Comparison of ENCODE assay signal across 1 fruit fly cellular context in genomic region chr3L:11405362-11406254, dm6.
A peak's percentile ranks its signal among the peaks of the same experiment; 100 is the strongest.
TF ChIP-seq lines count a peak whose summit lies in the region.

No protein-coding gene starts in this region.

TF ChIP-seq in whole organism, embryonic, 481 proteins besides CTCF, POLR2A, EP300 and RAD21 (continued from another document and continues in another):
- TF ChIP-seq sisA (GFP tag; IDR thresholded peaks at IDR 0.05; lab: Robert Waterston, UW): peak; percentile 94
- TF ChIP-seq az2 (GFP tag; optimal IDR thresholded peaks at IDR 0.05; lab: Kevin White, UChicago): peak; percentile 97
- peak; percentile 97 for TF ChIP-seq so (GFP tag; IDR thresholded peaks at IDR 0.05; lab: Robert Waterston, UW)
- TF ChIP-seq CG6765 (GFP tag; optimal IDR thresholded peaks at IDR 0.05; lab: Kevin White, UChicago): peak; percentile 78
- TF ChIP-seq ase (GFP tag; IDR thresholded peaks at IDR 0.05; lab: Robert Waterston, UW): peak; percentile 94
- peak; percentile 91 for TF ChIP-seq Fer3 (tag; optimal IDR thresholded peaks at IDR 0.05; lab: Kevin White, UChicago)
- TF ChIP-seq pum (GFP tag; optimal IDR thresholded peaks at IDR 0.05; lab: Kevin White, UChicago): peak; percentile 95
- peak; percentile 90 for TF ChIP-seq CG18619 (GFP tag; optimal IDR thresholded peaks at IDR 0.05; lab: Kevin White, UChicago)
- TF ChIP-seq CG6683 (GFP tag; optimal IDR thresholded peaks at IDR 0.05; lab: Kevin White, UChicago): peak; percentile 77
- peak; percentile 89 for TF ChIP-seq CG8359 (GFP tag; optimal IDR thresholded peaks at IDR 0.05; lab: Kevin White, UChicago; ENCODE audit: borderline replicate concordance)
- TF ChIP-seq dimm (GFP tag; IDR thresholded peaks at IDR 0.05; lab: Robert Waterston, UW): peak; percentile 93
- TF ChIP-seq CG30020 (tag; optimal IDR thresholded peaks at IDR 0.05; lab: Kevin White, UChicago): peak; percentile 84
- TF ChIP-seq pzg (GFP tag; optimal IDR thresholded peaks at IDR 0.05; lab: Kevin White, UChicago): no peak
- TF ChIP-seq mld (GFP tag; IDR thresholded peaks at IDR 0.05; lab: Robert Waterston, UW; ENCODE audit: partially characterized antibody): no peak
- no peak for TF ChIP-seq pfk (GFP tag; optimal IDR thresholded peaks at IDR 0.05; lab: Kevin White, UChicago)
- peak; percentile 100 for TF ChIP-seq sens (GFP tag; lab: Kevin White, UChicago)
- TF ChIP-seq CG14014 (GFP tag; IDR thresholded peaks at IDR 0.05; lab: Robert Waterston, UW): peak; percentile 96
- TF ChIP-seq lmd (GFP tag; IDR thresholded peaks at IDR 0.05; lab: Robert Waterston, UW): peak; percentile 93
- TF ChIP-seq CG16813 (GFP tag; IDR thresholded peaks at IDR 0.05; lab: Robert Waterston, UW; ENCODE audit: partially characterized antibody): peak; percentile 41; the same call in 2 of the 3 replicates
- TF ChIP-seq Six4 (GFP tag; optimal IDR thresholded peaks at IDR 0.05; lab: Kevin White, UChicago): peak; percentile 95
- TF ChIP-seq nmo (GFP tag; optimal IDR thresholded peaks at IDR 0.05; lab: Kevin White, UChicago): peak; percentile 97
- peak; percentile 95 for TF ChIP-seq CG32772 (GFP tag; IDR thresholded peaks at IDR 0.05; lab: Robert Waterston, UW)
- peak; percentile 76 for TF ChIP-seq CG6175 (GFP tag; IDR thresholded peaks at IDR 0.05; lab: Robert Waterston, UW)
- peak; percentile 50 for TF ChIP-seq CG3995 (GFP tag; optimal IDR thresholded peaks at IDR 0.05; lab: Kevin White, UChicago)
- peak; percentile 76 for TF ChIP-seq pb (GFP tag; optimal IDR thresholded peaks at IDR 0.05; lab: Kevin White, UChicago)
- peak; percentile 92 for TF ChIP-seq Rx (GFP tag; IDR thresholded peaks at IDR 0.05; lab: Robert Waterston, UW)
- TF ChIP-seq Sox102F (GFP tag; optimal IDR thresholded peaks at IDR 0.05; lab: Kevin White, UChicago): peak; percentile 98
- TF ChIP-seq grau (tag; optimal IDR thresholded peaks at IDR 0.05; lab: Kevin White, UChicago): peak; percentile 94
- TF ChIP-seq CG8290 (GFP tag; optimal IDR thresholded peaks at IDR 0.05; lab: Kevin White, UChicago): peak; percentile 94
- peak; percentile 81 to 92 for TF ChIP-seq CG8290 (tag; optimal IDR thresholded peaks at IDR 0.05; lab: Kevin White, UChicago)
- TF ChIP-seq CG17912 (GFP tag; optimal IDR thresholded peaks at IDR 0.05; lab: Kevin White, UChicago): peak; percentile 86
- peak; percentile 44 for TF ChIP-seq YL-1 (GFP tag; optimal IDR thresholded peaks at IDR 0.05; lab: Kevin White, UChicago)
- TF ChIP-seq wor (GFP tag; IDR thresholded peaks at IDR 0.05; lab: Robert Waterston, UW): peak; percentile 94
- TF ChIP-seq CG18262 (tag; optimal IDR thresholded peaks at IDR 0.05; lab: Kevin White, UChicago): peak; percentile 97
- peak; percentile 90 for TF ChIP-seq mam (GFP tag; optimal IDR thresholded peaks at IDR 0.05; lab: Kevin White, UChicago)
- TF ChIP-seq Hey (tag; optimal IDR thresholded peaks at IDR 0.05; lab: Kevin White, UChicago): no peak
- peak; percentile 96 for TF ChIP-seq Ssrp (tag; optimal IDR thresholded peaks at IDR 0.05; lab: Kevin White, UChicago)
- TF ChIP-seq odd (GFP tag; optimal IDR thresholded peaks at IDR 0.05; lab: Kevin White, UChicago): peak; percentile 93
- peak; percentile 46 for TF ChIP-seq MESR4 (GFP tag; optimal IDR thresholded peaks at IDR 0.05; lab: Kevin White, UChicago)
- TF ChIP-seq ara (GFP tag; IDR thresholded peaks at IDR 0.05; lab: Robert Waterston, UW): peak; percentile 98
- TF ChIP-seq bcd (GFP tag; optimal IDR thresholded peaks at IDR 0.05; lab: Kevin White, UChicago): peak; percentile 90
- TF ChIP-seq ind (GFP tag; optimal IDR thresholded peaks at IDR 0.05; lab: Kevin White, UChicago): peak; percentile 93
- peak; percentile 81 for TF ChIP-seq CG12071 (GFP tag; optimal IDR thresholded peaks at IDR 0.05; lab: Kevin White, UChicago)
- TF ChIP-seq Atf3 (GFP tag; optimal IDR thresholded peaks at IDR 0.05; lab: Kevin White, UChicago): peak; percentile 93
- TF ChIP-seq tin (GFP tag; optimal IDR thresholded peaks at IDR 0.05; lab: Kevin White, UChicago): peak; percentile 94
- TF ChIP-seq CG31365 (tag; optimal IDR thresholded peaks at IDR 0.05; lab: Kevin White, UChicago): peak; percentile 75
- peak; percentile 80 for TF ChIP-seq Hmr (GFP tag; optimal IDR thresholded peaks at IDR 0.05; lab: Kevin White, UChicago)
- peak; percentile 77 for TF ChIP-seq ERR (GFP tag; optimal IDR thresholded peaks at IDR 0.05; lab: Kevin White, UChicago)
- TF ChIP-seq CG7987 (GFP tag; optimal IDR thresholded peaks at IDR 0.05; lab: Kevin White, UChicago): peak; percentile 70
- TF ChIP-seq Oli (tag; optimal IDR thresholded peaks at IDR 0.05; lab: Kevin White, UChicago): peak; percentile 97
- TF ChIP-seq CG13123 (GFP tag; optimal IDR thresholded peaks at IDR 0.05; lab: Kevin White, UChicago): peak; percentile 91
- peak; percentile 90 for TF ChIP-seq Dad (GFP tag; optimal IDR thresholded peaks at IDR 0.05; lab: Kevin White, UChicago)
- peak; percentile 90 for TF ChIP-seq aop (GFP tag; IDR thresholded peaks at IDR 0.05; lab: Robert Waterston, UW)
- TF ChIP-seq Vsx1 (GFP tag; optimal IDR thresholded peaks at IDR 0.05; lab: Kevin White, UChicago): peak; percentile 74
- peak; percentile 56 for TF ChIP-seq D19B (GFP tag; optimal IDR thresholded peaks at IDR 0.05; lab: Kevin White, UChicago)
- peak; percentile 91 for TF ChIP-seq slbo (GFP tag; IDR thresholded peaks at IDR 0.05; lab: Robert Waterston, UW)
- TF ChIP-seq ATbp (GFP tag; optimal IDR thresholded peaks at IDR 0.05; lab: Kevin White, UChicago): peak; percentile 94
- TF ChIP-seq ewg (GFP tag; optimal IDR thresholded peaks at IDR 0.05; lab: Kevin White, UChicago): peak; percentile 92
- peak; percentile 91 for TF ChIP-seq da (GFP tag; optimal IDR thresholded peaks at IDR 0.05; lab: Kevin White, UChicago)
- peak; percentile 89 for TF ChIP-seq Drgx (GFP tag; IDR thresholded peaks at IDR 0.05; lab: Robert Waterston, UW)
- peak; percentile 98 for TF ChIP-seq vvl (GFP tag; IDR thresholded peaks at IDR 0.05; lab: Robert Waterston, UW)
- TF ChIP-seq Hr51 (GFP tag; optimal IDR thresholded peaks at IDR 0.05; lab: Kevin White, UChicago): peak; percentile 93 to 96
- peak; percentile 91 for TF ChIP-seq CG10267 (tag; optimal IDR thresholded peaks at IDR 0.05; lab: Kevin White, UChicago)
- no peak for TF ChIP-seq Hr39 (optimal IDR thresholded peaks at IDR 0.05; lab: Kevin White, UChicago)
- no peak for TF ChIP-seq CG34224 (GFP tag; IDR thresholded peaks at IDR 0.05; lab: Robert Waterston, UW; ENCODE audit: partially characterized antibody)
- peak; percentile 87 for TF ChIP-seq crc (GFP tag; optimal IDR thresholded peaks at IDR 0.05; lab: Kevin White, UChicago)
- TF ChIP-seq CG12659 (GFP tag; optimal IDR thresholded peaks at IDR 0.05; lab: Kevin White, UChicago): peak; percentile 95
- TF ChIP-seq Dref (GFP tag; IDR thresholded peaks at IDR 0.05; lab: Robert Waterston, UW): no peak
- TF ChIP-seq bab2 (GFP tag; optimal IDR thresholded peaks at IDR 0.05; lab: Kevin White, UChicago): peak; percentile 68
- TF ChIP-seq CG31441 (GFP tag; IDR thresholded peaks at IDR 0.05; lab: Robert Waterston, UW): peak; percentile 95
- peak; percentile 93 for TF ChIP-seq CG8944 (GFP tag; optimal IDR thresholded peaks at IDR 0.05; lab: Kevin White, UChicago)
- peak; percentile 91 for TF ChIP-seq HLH54F (GFP tag; optimal IDR thresholded peaks at IDR 0.05; lab: Kevin White, UChicago)
- TF ChIP-seq CG13296 (GFP tag; optimal IDR thresholded peaks at IDR 0.05; lab: Kevin White, UChicago): peak; percentile 86
- TF ChIP-seq CG10565 (GFP tag; optimal IDR thresholded peaks at IDR 0.05; lab: Kevin White, UChicago): peak; percentile 52
- no peak for TF ChIP-seq ftz-f1 (GFP tag; optimal IDR thresholded peaks at IDR 0.05; lab: Kevin White, UChicago)
- TF ChIP-seq schlank (tag; optimal IDR thresholded peaks at IDR 0.05; lab: Kevin White, UChicago): peak; percentile 62
- peak; percentile 91 for TF ChIP-seq danr (GFP tag; IDR thresholded peaks at IDR 0.05; lab: Robert Waterston, UW)
- no peak for TF ChIP-seq luna (GFP tag; optimal IDR thresholded peaks at IDR 0.05; lab: Kevin White, UChicago)
- TF ChIP-seq MTF-1 (GFP tag; optimal IDR thresholded peaks at IDR 0.05; lab: Kevin White, UChicago; ENCODE audit: borderline replicate concordance): peak; percentile 85
- TF ChIP-seq CG16815 (GFP tag; optimal IDR thresholded peaks at IDR 0.05; lab: Kevin White, UChicago): peak; percentile 94
- TF ChIP-seq caup (GFP tag; optimal IDR thresholded peaks at IDR 0.05; lab: Kevin White, UChicago; ENCODE audit: severe bottlenecking): peak; percentile 76
- TF ChIP-seq Hand (GFP tag; optimal IDR thresholded peaks at IDR 0.05; lab: Kevin White, UChicago): peak; percentile 68
- TF ChIP-seq gsb (GFP tag; IDR thresholded peaks at IDR 0.05; lab: Robert Waterston, UW): peak; percentile 84
- peak; percentile 17 for TF ChIP-seq emc (GFP tag; optimal IDR thresholded peaks at IDR 0.05; lab: Kevin White, UChicago)
- TF ChIP-seq CG12391 (tag; optimal IDR thresholded peaks at IDR 0.05; lab: Kevin White, UChicago): peak; percentile 97
- TF ChIP-seq Gug (GFP tag; IDR thresholded peaks at IDR 0.05; lab: Robert Waterston, UW): peak; percentile 82; the same call in 3 of the 4 replicates
- peak; percentile 76 for TF ChIP-seq Ets65A (GFP tag; lab: Kevin White, UChicago)
- TF ChIP-seq Myb (GFP tag; optimal IDR thresholded peaks at IDR 0.05; lab: Kevin White, UChicago): peak; percentile 58
- TF ChIP-seq gfzf (GFP tag; optimal IDR thresholded peaks at IDR 0.05; lab: Kevin White, UChicago): no peak
- TF ChIP-seq TFAM (GFP tag; optimal IDR thresholded peaks at IDR 0.05; lab: Kevin White, UChicago): peak; percentile 91
- peak; percentile 93 for TF ChIP-seq Asciz (GFP tag; optimal IDR thresholded peaks at IDR 0.05; lab: Kevin White, UChicago)
- TF ChIP-seq hth (optimal IDR thresholded peaks at IDR 0.05; lab: Kevin White, UChicago): no peak
- TF ChIP-seq CG4424 (GFP tag; optimal IDR thresholded peaks at IDR 0.05; lab: Kevin White, UChicago): peak; percentile 98
- TF ChIP-seq prd (optimal IDR thresholded peaks at IDR 0.05; lab: Kevin White, UChicago): no peak
- TF ChIP-seq prd (GFP tag; IDR thresholded peaks at IDR 0.05; lab: Robert Waterston, UW): peak; percentile 96
- TF ChIP-seq CG11085 (GFP tag; IDR thresholded peaks at IDR 0.05; lab: Robert Waterston, UW): peak; percentile 90
- TF ChIP-seq Ada2b (GFP tag; IDR thresholded peaks at IDR 0.05; lab: Robert Waterston, UW): peak; percentile 96
- peak; percentile 94 for TF ChIP-seq CG3407 (GFP tag; optimal IDR thresholded peaks at IDR 0.05; lab: Kevin White, UChicago)
- TF ChIP-seq Doc3 (GFP tag; IDR thresholded peaks at IDR 0.05; lab: Robert Waterston, UW; ENCODE audit: partially characterized antibody): no peak
- peak; percentile 92 for TF ChIP-seq CG5953 (GFP tag; IDR thresholded peaks at IDR 0.05; lab: Robert Waterston, UW)
- TF ChIP-seq kni (GFP tag; optimal IDR thresholded peaks at IDR 0.05; lab: Kevin White, UChicago): peak; percentile 76
- peak; percentile 90 for TF ChIP-seq CG14710 (tag; optimal IDR thresholded peaks at IDR 0.05; lab: Kevin White, UChicago)
- TF ChIP-seq Mes4 (GFP tag; optimal IDR thresholded peaks at IDR 0.05; lab: Kevin White, UChicago): peak; percentile 96
- peak; percentile 96 for TF ChIP-seq Hsf (GFP tag; optimal IDR thresholded peaks at IDR 0.05; lab: Kevin White, UChicago)
- TF ChIP-seq Awh (GFP tag; IDR thresholded peaks at IDR 0.05; lab: Robert Waterston, UW): peak; percentile 97
- no peak for TF ChIP-seq CG1832 (GFP tag; optimal IDR thresholded peaks at IDR 0.05; lab: Kevin White, UChicago)
- peak; percentile 93 for TF ChIP-seq CG17361 (GFP tag; IDR thresholded peaks at IDR 0.05; lab: Robert Waterston, UW)
- no peak for TF ChIP-seq pita (GFP tag; optimal IDR thresholded peaks at IDR 0.05; lab: Kevin White, UChicago)
- peak; percentile 85 for TF ChIP-seq Meics (GFP tag; optimal IDR thresholded peaks at IDR 0.05; lab: Kevin White, UChicago)
- TF ChIP-seq zfh2 (GFP tag; optimal IDR thresholded peaks at IDR 0.05; lab: Kevin White, UChicago): peak; percentile 63
- TF ChIP-seq Pdp1 (GFP tag; optimal IDR thresholded peaks at IDR 0.05; lab: Kevin White, UChicago): peak; percentile 94 to 95
- peak; percentile 96 for TF ChIP-seq unpg (GFP tag; optimal IDR thresholded peaks at IDR 0.05; lab: Kevin White, UChicago)
- TF ChIP-seq toy (GFP tag; IDR thresholded peaks at IDR 0.05; lab: Robert Waterston, UW): peak; percentile 80
- TF ChIP-seq CG2678 (tag; optimal IDR thresholded peaks at IDR 0.05; lab: Kevin White, UChicago): peak; percentile 96
- TF ChIP-seq jumu (GFP tag; optimal IDR thresholded peaks at IDR 0.05; lab: Kevin White, UChicago): peak; percentile 87
- TF ChIP-seq lbe (GFP tag; optimal IDR thresholded peaks at IDR 0.05; lab: Kevin White, UChicago): peak; percentile 89
- peak; percentile 96 for TF ChIP-seq tgo (GFP tag; IDR thresholded peaks at IDR 0.05; lab: Robert Waterston, UW)
- peak; percentile 93 for TF ChIP-seq tio (GFP tag; optimal IDR thresholded peaks at IDR 0.05; lab: Kevin White, UChicago)
- peak; percentile 97 for TF ChIP-seq ken (GFP tag; IDR thresholded peaks at IDR 0.05; lab: Robert Waterston, UW)
- peak in 1 of 2 experiments; percentile 90 for TF ChIP-seq Eip74EF (GFP tag; optimal IDR thresholded peaks at IDR 0.05; lab: Kevin White, UChicago)
- peak; percentile 13; the same call in 1 of the 2 replicates for TF ChIP-seq inv (GFP tag; IDR thresholded peaks at IDR 0.05; lab: Robert Waterston, UW; ENCODE audit: partially characterized antibody)
- peak; percentile 96 for TF ChIP-seq CG1603 (tag; optimal IDR thresholded peaks at IDR 0.05; lab: Kevin White, UChicago)
- no peak for TF ChIP-seq cad (GFP tag; optimal IDR thresholded peaks at IDR 0.05; lab: Kevin White, UChicago)
- peak; percentile 35 for TF ChIP-seq repo (GFP tag; optimal IDR thresholded peaks at IDR 0.05; lab: Kevin White, UChicago)
- TF ChIP-seq fd102C (GFP tag; optimal IDR thresholded peaks at IDR 0.05; lab: Kevin White, UChicago): no peak
- peak; percentile 89 for TF ChIP-seq CG7357 (GFP tag; IDR thresholded peaks at IDR 0.05; lab: Robert Waterston, UW)
- TF ChIP-seq ro (GFP tag; IDR thresholded peaks at IDR 0.05; lab: Robert Waterston, UW): peak; percentile 87
- TF ChIP-seq Camta (GFP tag; optimal IDR thresholded peaks at IDR 0.05; lab: Kevin White, UChicago): peak; percentile 95
- TF ChIP-seq dati (GFP tag; IDR thresholded peaks at IDR 0.05; lab: Robert Waterston, UW): peak; percentile 94
- TF ChIP-seq CG7786 (GFP tag; optimal IDR thresholded peaks at IDR 0.05; lab: Kevin White, UChicago): peak; percentile 89
- TF ChIP-seq fd64A (GFP tag; optimal IDR thresholded peaks at IDR 0.05; lab: Kevin White, UChicago): peak; percentile 89
- peak; percentile 81; the same call in 1 of the 2 replicates for TF ChIP-seq CG16779 (GFP tag; IDR thresholded peaks at IDR 0.05; lab: Robert Waterston, UW)
